Worm (Caenorhabditis elegans) whole organism, L4/young adult: ENCODE data around the gene dsb-2.
A peak's percentile ranks its signal among the peaks of the same experiment; 100 is the strongest.

Source experiments
- W03F9.2 ChIP-seq: fragments of 150-350 bp; optimal IDR thresholded peaks from 2 replicates; lab custom pipeline; 2014; ENCODE audit warnings: missing biosample characterization, missing genetic modification characterization
- dao-5 ChIP-seq: sonication (generic microtip); optimal IDR thresholded peaks from 2 replicates; lab custom pipeline; 2016; ENCODE audit warnings: missing genotype, missing genetic modification characterization, moderate library complexity, missing compliant biosample characterization
- him-1 ChIP-seq: sonication (generic microtip); optimal IDR thresholded peaks from 2 replicates; lab custom pipeline; 2016; ENCODE audit warnings: missing genotype, missing genetic modification reagents, missing genetic modification characterization, missing compliant biosample characterization

Gene dsb-2

DNA sequence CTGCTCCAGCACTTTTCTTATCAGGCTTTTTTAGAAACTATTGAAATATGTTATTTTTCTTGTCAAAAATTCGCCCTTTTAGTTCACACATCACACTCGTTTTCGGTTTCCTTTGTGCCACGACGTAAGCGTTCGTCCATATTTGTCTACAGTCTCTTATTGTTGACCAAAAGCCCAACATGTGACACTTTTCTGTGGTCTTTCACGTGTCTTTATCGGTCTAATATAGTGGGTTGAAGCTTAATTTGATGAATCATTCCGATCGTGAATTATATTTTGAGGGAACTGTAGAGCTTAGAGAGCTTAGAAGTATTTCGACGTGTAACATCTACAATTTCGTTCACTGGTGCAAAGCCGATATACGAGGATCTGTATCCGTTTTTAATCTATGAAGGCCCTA, 6.6 kb upstream of the dsb-2 start:
- no peak for TF ChIP-seq dao-5
- TF ChIP-seq him-1 (tag; lab: Kevin White, UChicago), result no peak
- TF ChIP-seq W03F9.2 (tag; lab: Kevin White, UChicago), result no peak

DNA sequence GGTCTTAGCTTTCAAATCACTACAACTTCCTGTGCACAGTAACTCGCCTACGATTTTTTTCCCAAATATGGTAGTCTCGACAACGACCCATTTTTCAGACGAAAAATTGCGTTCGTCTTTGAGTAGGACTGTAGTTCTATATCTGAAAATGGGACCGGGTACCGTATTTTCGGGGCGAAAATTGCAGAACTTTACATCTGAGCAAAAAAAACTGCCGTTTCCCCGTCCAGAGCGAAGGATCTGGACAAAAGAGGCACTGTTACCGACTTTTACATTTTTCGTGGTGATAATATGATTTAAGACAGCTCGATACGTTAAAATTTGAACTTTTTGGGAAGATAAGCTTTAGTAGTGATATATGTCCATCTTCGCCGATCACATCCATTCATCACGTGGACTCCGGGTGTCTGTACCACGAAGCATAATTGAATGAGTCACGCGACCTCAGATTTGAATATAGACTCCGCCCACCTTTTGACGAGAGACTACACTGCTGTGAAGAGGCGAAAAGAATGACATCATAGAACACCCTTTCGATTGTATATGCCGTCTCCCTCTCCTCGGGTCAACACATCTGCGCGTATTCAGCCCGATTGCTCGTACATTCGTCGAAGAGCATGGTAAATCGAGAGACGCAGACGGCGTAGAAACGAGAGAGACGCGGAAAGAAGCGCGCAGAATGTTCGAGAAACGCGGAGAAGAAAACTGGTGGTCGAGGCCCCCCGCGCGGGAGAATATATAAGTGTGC, 6.0 kb upstream of the dsb-2 start:
- TF ChIP-seq W03F9.2 (tag; lab: Kevin White, UChicago) (peak; percentile 34), him-1 (tag; lab: Kevin White, UChicago) (no peak), dao-5 (no peak)

DNA sequence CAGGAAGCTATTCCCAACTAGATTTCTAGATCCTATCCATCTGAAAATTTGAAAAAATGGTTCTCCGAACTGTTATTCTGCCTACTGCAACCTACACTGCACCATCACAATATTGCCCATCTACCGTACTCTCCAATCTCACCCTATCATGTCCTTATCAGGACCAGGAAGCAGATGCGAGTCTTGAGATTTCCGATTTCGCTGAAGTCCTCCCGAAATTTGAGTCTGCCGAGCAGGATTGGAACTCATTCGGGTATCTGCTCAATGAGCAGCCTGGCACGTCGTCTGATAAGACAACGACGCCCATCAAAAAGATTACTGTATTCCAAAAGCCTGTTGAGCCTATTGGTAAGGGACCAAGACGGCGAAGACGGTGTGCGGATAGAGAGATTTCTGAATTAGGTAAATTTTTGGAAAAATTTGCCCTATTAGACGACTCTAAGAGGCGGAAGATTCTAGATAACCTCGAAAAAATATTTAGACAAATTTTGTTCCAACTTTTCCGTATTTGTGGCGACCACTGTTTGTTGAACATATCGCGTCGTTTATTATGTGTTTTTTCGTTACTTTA, 5.3 kb upstream of the dsb-2 start:
- TF ChIP-seq him-1 (tag; lab: Kevin White, UChicago) (no peak), dao-5 (no peak), W03F9.2 (tag; lab: Kevin White, UChicago) (no peak)

DNA sequence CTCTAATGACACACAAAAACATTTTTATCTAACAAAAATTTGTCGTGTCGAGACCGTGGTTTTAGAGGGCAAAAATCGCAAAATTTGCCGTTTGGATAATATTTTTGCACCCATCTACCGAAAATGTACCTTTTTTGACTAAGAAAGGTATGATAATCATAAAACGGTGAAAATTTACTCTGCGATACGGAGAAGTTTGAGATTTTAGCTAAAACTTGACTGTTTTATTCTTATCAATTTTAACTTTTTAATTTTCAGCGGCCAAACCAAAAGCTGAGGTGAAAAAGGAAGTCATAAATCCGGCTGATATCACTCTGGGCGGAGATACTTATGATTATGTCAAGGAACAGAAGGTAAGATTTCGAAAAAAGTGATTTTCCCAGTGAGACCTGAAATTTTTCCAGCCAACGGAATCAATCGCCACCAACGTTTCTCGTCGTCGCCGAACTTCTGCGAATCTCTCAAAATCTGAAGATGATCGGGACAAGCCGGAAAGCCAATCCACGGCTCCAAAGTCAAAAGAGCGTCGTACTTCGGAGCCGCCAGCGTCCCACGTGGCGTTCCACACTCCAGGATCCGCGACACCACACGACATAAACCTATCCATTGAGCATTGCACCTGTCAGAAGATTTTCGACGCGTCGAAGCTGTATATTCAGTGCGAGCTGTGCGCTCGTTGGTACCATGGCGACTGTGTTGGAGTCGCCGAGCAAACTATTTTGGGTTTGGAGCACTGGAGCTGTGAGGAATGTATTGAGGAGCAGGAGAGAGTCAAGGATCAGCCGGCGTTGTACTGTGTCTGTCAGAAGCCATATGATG, 4.6 kb upstream of the dsb-2 start:
- TF ChIP-seq him-1 (tag; lab: Kevin White, UChicago) (no peak), dao-5 (no peak)

DNA sequence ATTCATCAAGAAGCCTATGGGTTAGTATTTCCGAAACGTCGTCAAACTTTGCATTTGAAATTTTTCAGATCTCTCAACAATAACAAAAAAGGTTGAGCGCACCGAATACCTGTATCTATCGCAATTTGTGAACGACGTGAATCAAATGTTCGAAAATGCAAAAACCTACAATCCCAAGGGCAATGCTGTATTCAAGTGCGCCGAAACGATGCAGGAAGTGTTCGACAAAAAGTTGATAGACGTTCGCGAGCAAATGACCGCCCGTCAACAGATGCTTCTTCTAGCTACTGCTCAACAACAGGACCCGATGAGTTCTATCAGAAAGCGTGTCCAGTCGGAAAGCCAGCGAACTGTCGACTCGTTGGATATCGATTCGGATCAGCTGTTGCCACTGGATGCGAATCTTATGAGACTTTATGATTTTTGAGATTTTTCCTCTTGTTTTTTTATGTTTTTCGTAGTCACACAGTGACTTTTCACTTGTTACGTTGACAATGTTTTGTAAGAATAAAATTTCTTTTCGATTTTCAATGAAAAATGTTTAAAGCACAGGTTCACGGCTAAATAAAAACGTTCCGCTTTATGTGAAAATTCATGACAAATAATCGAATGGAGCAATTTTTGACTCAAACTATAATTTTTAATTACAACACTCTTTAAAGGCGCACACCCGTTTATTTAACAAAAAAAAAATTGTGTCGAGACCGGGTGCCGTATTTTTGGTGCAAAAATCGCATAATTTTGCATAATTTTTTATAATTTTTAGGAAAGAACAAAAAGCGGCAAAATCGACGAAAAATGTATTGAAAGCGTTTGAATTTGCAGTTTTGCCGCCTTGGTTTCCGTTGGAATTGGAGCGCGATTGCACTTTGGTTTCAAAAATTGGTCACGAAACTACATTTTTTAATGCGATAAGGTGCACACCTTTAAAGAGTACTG, 3.3 kb upstream of the dsb-2 start:
- TF ChIP-seq W03F9.2 (tag; lab: Kevin White, UChicago) (peak; percentile 47), him-1 (tag; lab: Kevin White, UChicago) (no peak), dao-5 (no peak)

DNA sequence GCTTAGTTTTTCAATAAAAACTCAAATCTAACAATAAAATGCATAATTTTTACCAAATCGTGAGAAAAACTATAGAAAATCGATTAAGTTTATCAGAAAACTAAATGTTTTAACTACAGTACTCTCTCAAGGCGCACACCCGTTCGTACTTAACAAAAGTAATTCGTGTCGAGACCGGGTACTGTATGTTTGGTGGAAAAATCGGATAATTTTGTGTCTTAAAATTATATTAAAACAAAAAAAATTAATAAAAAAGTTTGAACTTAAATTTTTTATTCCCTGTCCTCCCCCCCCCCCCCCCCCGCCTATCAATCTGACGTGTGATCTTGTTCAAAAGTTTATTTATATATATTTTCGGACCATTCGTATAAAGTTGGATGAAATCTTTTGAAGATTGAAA, 2.6 kb upstream of the dsb-2 start, which contains the start of gene F26H11.4:
Gene F26H11.4 (plus strand): TSS at position 301 of the 400 bp plus-strand sequence.
- TF ChIP-seq W03F9.2 (tag; lab: Kevin White, UChicago) (no peak), dao-5 (no peak), him-1 (tag; lab: Kevin White, UChicago) (no peak)

DNA sequence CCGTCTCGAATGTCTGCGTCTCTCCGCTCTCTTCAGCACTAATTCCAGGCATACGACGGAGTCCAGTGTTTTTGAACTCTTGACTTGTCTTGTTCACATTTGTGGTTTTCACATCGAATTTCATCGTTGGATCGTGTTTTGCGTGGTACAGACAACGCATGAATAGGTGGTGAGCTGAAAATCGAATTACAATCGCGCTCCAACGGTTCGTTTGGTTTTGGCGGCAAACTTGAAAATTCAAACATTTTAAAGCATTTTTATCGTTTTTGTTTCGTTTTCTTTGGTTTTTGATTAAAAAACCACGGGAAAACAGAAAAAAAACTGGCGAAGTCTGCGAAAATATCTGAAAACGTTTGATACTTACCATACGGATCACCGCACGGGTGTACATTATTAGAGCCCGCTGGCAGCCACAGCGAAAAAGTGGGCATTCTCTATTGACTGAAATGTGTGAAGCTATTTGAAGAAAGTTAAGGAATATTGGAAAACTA, 2.2 kb downstream of the dsb-2 start, which contains the start of gene exl-1:
Gene exl-1 (minus strand): TSS at position 441 of the 491 bp plus-strand sequence.
- no peak for TF ChIP-seq him-1 (tag; lab: Kevin White, UChicago)
- no peak for TF ChIP-seq W03F9.2 (tag; lab: Kevin White, UChicago)
- TF ChIP-seq dao-5, result no peak

DNA sequence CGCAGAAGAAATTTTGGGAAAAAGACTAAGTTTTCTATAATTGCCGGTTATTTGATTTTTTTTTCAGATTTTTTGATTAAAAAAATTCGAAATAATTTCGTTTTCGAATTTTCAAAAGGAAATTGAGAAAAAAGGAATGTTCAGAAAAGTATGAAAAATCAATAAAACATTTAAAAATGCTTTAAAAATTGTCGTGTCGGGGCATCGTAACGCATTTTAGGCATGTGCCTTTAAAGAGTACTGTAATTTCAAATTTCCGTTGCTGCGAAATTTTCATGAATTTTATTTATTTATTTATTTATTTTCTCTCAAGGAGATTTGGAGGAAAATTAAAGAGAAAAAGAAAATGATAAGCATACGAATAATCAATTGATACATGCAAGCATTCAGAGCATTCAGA, 2.8 kb downstream of the dsb-2 start:
- no peak for TF ChIP-seq W03F9.2 (tag; lab: Kevin White, UChicago)
- no peak for TF ChIP-seq dao-5

DNA sequence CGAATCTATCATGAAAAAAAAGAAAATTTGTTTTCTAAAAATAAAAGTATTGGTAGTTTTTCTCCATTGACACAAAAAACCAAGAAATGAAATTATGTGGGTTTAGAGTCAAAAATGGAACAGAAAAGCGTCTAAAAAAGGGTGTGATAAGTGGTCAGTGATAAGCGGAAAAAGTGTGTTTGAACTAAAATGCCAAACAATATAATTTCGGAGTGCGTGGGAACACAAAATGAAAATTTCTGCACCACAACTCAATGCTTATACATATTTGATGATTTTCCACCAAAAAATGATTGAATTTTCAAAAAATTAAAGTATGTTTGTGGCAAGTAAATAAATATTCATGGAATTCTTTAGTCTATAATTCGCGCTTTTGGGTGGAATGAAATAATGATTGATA, 4.5 kb downstream of the dsb-2 start:
- TF ChIP-seq W03F9.2 (tag; lab: Kevin White, UChicago), result no peak
- TF ChIP-seq him-1 (tag; lab: Kevin White, UChicago), result no peak
- TF ChIP-seq dao-5, result no peak

DNA sequence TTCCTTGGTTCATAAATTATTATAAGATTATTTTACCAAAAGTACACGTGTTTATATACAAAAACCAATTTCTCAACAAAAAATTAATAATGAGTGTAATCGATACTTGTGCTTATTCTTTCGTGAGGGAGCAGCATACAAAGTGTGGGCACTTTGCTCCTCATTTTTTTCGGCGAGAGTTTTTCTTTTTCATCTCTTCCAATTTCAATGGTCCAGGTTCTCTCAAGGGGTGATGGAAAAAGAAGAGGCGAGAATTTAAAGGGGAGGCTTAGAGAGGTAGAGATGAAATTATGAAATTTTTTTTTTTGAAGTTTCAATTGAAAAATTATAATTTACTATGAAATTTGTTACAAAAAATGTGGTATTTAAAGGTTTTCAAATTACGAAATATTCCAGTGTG, 6.1 kb downstream of the dsb-2 start:
- TF ChIP-seq him-1 (tag; lab: Kevin White, UChicago) (no peak), dao-5 (no peak), W03F9.2 (tag; lab: Kevin White, UChicago) (no peak)

DNA sequence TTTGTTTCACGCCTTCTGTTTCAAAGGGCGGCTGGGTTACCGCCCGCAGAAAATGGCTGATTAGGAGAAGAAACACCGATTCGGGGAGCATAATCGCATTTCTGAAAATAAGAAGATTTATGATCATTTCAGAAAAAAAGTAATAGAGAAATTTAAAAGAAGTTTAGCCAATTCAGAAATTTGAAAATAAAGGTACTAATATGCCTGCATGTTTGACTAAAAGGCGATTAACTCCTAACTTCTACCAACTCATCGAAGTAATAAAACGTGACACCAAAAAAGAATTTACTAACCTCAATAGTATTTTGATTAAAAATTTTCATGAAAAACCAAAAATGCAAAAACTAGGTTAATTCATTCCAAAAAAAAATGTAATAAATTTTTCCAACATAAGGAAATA, 13.9 kb downstream of the dsb-2 start, which contains the start of gene plx-2:
Gene plx-2 (minus strand): TSS at position 101 of the 400 bp plus-strand sequence.
- TF ChIP-seq him-1 (tag; lab: Kevin White, UChicago), result no peak
- TF ChIP-seq W03F9.2 (tag; lab: Kevin White, UChicago), result no peak
- no peak for TF ChIP-seq dao-5

DNA sequence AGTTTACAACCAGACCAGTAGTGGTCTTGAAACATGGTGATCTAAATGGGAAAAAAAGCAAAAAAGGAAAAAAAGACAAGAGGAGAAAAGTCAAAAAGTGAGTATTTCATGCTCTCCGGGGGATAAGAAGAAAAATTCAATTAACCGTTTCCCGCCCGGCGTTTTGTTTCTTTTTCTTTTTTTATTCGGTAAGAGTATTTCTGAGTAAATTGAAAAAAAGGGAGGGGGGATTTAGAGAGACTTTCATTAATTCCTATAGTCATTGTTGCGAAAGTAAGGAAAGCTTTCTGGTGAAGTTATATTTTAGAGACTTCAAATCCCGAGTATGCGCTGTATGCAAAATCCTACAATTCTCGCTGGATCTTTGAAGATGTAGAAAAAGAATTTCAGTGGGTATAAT, 16.8 kb downstream of the dsb-2 start:
- TF ChIP-seq him-1 (tag; lab: Kevin White, UChicago) (no peak), dao-5 (no peak), W03F9.2 (tag; lab: Kevin White, UChicago) (no peak)

DNA sequence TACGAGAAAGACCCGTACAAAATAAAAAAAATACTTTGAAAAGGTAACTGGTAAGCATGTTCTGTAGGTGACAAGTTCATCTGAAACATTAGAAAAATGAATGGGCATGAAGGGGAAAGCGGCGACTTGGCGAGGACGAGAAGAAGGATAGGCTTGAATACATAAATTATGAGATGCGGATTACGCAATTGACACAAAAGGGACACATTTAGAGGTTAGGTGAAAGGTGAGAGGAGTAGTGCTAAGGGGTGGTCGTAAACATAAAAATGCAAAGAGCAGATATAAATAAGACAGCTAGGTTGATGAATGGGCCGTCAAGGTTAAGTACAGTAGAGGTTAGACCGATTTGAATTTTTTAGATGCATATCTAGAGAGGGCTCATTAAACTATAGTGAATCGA, 17.9 kb downstream of the dsb-2 start:
- TF ChIP-seq W03F9.2 (tag; lab: Kevin White, UChicago), result no peak
- TF ChIP-seq dao-5, result no peak
- TF ChIP-seq him-1 (tag; lab: Kevin White, UChicago), result no peak
